Worm (Caenorhabditis elegans) whole organism, early embryonic: ENCODE measurements around the gene T22C8.4.

Source experiments
- B0310.2 ChIP-seq: sonication (generic microtip); optimal IDR thresholded peaks from 2 replicates; lab custom pipeline; 2016; ENCODE audit warnings: mild to moderate bottlenecking, missing genetic modification characterization, missing compliant biosample characterization
- F13C5.2 ChIP-seq: sonication (generic microtip); optimal IDR thresholded peaks from 2 replicates; lab custom pipeline; 2017; ENCODE audit warnings: mild to moderate bottlenecking, missing genetic modification characterization, inconsistent platforms, missing compliant biosample characterization
- aly-1 ChIP-seq: sonication (generic microtip); optimal IDR thresholded peaks from 2 replicates; lab custom pipeline; 2016; ENCODE audit warnings: missing genetic modification characterization, missing compliant biosample characterization
- ama-1 ChIP-seq: fragments of 150-350 bp; optimal IDR thresholded peaks from 2 replicates; lab custom pipeline; 2014
- ceh-13 ChIP-seq: fragments of 200-800 bp; sonication (Bioruptor generic); optimal IDR thresholded peaks from 2 replicates; lab custom pipeline; 2018; ENCODE audit warnings: mild to moderate bottlenecking, missing genetic modification characterization, missing compliant biosample characterization
- flt-1 ChIP-seq: fragments of 200-800 bp; sonication (Bioruptor generic); IDR thresholded peaks from 2 replicates; pipeline ENCODE4 v1.3.6; 2022; ENCODE audit warnings: missing genetic modification characterization, missing compliant biosample characterization
- hmbx-1 ChIP-seq: sonication (generic microtip); optimal IDR thresholded peaks from 2 replicates; lab custom pipeline; 2016; ENCODE audit warnings: mild to moderate bottlenecking, missing genetic modification characterization, missing compliant biosample characterization
- hmg-4 ChIP-seq: fragments of 200-800 bp; sonication (Bioruptor generic); optimal IDR thresholded peaks from 2 replicates; lab custom pipeline; 2018; ENCODE audit warnings: mild to moderate bottlenecking, missing genetic modification characterization, missing compliant biosample characterization
- hnd-1 ChIP-seq: sonication (generic microtip); optimal IDR thresholded peaks from 2 replicates; lab custom pipeline; 2016; ENCODE audit warnings: missing genetic modification characterization, missing compliant biosample characterization
- scrt-1 ChIP-seq: fragments of 200-800 bp; sonication (Bioruptor generic); IDR thresholded peaks from 2 replicates; pipeline ENCODE4 v1.3.6; 2022; ENCODE audit warnings: missing genetic modification characterization, missing compliant biosample characterization
- sea-1 ChIP-seq: fragments of 200-800 bp; sonication (Bioruptor generic); conservative IDR thresholded peaks from 2 replicates; pipeline ENCODE4 v1.3.6; 2022; ENCODE audit warnings: missing genetic modification characterization, missing compliant biosample characterization
- tbx-11 ChIP-seq: fragments of 200-800 bp; sonication (Bioruptor generic); IDR thresholded peaks from 2 replicates; pipeline ENCODE4 v1.3.6; 2022; ENCODE audit warnings: missing genetic modification characterization, missing compliant biosample characterization
- tbx-37 ChIP-seq: fragments of 200-800 bp; sonication (Bioruptor generic); conservative IDR thresholded peaks from 2 replicates; pipeline ENCODE4 v1.3.6; 2022; ENCODE audit warnings: missing genetic modification reagents, missing genetic modification characterization, missing compliant biosample characterization
- tra-4 ChIP-seq: sonication (generic microtip); optimal IDR thresholded peaks from 2 replicates; lab custom pipeline; 2017; ENCODE audit warnings: missing genetic modification characterization, missing compliant biosample characterization

DNA sequence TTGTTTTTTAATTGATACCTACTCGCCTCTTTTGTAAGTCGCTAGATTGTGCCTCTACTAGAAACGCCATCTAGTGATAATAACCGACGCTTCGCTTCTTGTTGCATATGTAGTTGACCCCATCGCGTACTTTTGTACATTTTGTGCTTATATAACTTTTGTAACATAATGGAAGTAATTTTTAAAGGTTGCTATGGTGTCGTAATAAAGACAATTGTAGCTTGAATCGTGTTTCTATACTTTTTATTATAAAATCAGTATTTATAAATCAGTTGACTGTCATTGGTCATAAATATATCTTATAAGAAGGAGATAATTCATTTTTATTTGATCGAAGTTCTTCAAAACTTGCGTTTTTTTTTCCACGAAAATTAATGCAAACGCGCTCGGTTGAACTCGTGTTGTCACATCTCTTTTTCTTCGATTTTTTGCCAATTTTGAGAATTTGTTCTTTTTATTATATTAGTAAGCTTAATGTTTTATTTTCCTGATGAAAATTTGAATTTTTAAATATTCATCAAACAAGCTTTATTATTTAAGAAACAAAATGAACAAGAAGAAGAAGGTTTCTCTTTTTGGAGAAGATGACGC, 45.7 kb downstream of the T22C8.4 start, which contains the start of gene F54C9.9:
- TF ChIP-seq tbx-11 (GFP tag; lab: Robert Waterston, UW), result no peak
- no peak for TF ChIP-seq tbx-37 (GFP tag; lab: Robert Waterston, UW)
- TF ChIP-seq ama-1 (lab: Kevin White, UChicago), result no peak
- no peak for TF ChIP-seq aly-1 (tag; lab: Kevin White, UChicago)
- no peak for TF ChIP-seq hmg-4 (GFP tag; lab: Kevin White, UChicago)
- TF ChIP-seq tra-4 (tag; lab: Kevin White, UChicago), result no peak
- no peak for TF ChIP-seq sea-1 (GFP tag; lab: Robert Waterston, UW)
- no peak for TF ChIP-seq hnd-1 (tag; lab: Kevin White, UChicago)
- TF ChIP-seq ceh-13 (GFP tag; lab: Kevin White, UChicago), result no peak
- no peak for TF ChIP-seq flt-1 (GFP tag; lab: Robert Waterston, UW)
- TF ChIP-seq hmbx-1 (tag; lab: Kevin White, UChicago), result no peak
- TF ChIP-seq B0310.2 (tag; lab: Kevin White, UChicago), result no peak
- no peak for TF ChIP-seq F13C5.2 (tag; lab: Kevin White, UChicago)
- TF ChIP-seq scrt-1 (GFP tag; lab: Robert Waterston, UW), result no peak
